Worm (Caenorhabditis elegans) whole organism, early embryonic: ENCODE measurements around the gene R11H6.4.

Source experiments
- B0310.2 ChIP-seq: sonication (generic microtip); optimal IDR thresholded peaks from 2 replicates; lab custom pipeline; 2016; ENCODE audit warnings: mild to moderate bottlenecking, missing genetic modification characterization, missing compliant biosample characterization
- F13C5.2 ChIP-seq: sonication (generic microtip); optimal IDR thresholded peaks from 2 replicates; lab custom pipeline; 2017; ENCODE audit warnings: mild to moderate bottlenecking, missing genetic modification characterization, inconsistent platforms, missing compliant biosample characterization
- aly-1 ChIP-seq: sonication (generic microtip); optimal IDR thresholded peaks from 2 replicates; lab custom pipeline; 2016; ENCODE audit warnings: missing genetic modification characterization, missing compliant biosample characterization
- ama-1 ChIP-seq: fragments of 150-350 bp; optimal IDR thresholded peaks from 2 replicates; lab custom pipeline; 2014
- ceh-13 ChIP-seq: fragments of 200-800 bp; sonication (Bioruptor generic); optimal IDR thresholded peaks from 2 replicates; lab custom pipeline; 2018; ENCODE audit warnings: mild to moderate bottlenecking, missing genetic modification characterization, missing compliant biosample characterization
- ceh-36 ChIP-seq: sonication (generic microtip); optimal IDR thresholded peaks from 2 replicates; lab custom pipeline; 2016; ENCODE audit warnings: missing genetic modification characterization, inconsistent platforms, missing compliant biosample characterization
- ets-7 ChIP-seq: sonication (generic microtip); optimal IDR thresholded peaks from 2 replicates; lab custom pipeline; 2016; ENCODE audit warnings: missing genotype, missing genetic modification characterization, missing compliant biosample characterization
- flt-1 ChIP-seq: fragments of 200-800 bp; sonication (Bioruptor generic); IDR thresholded peaks from 2 replicates; pipeline ENCODE4 v1.3.6; 2022; ENCODE audit warnings: missing genetic modification characterization, missing compliant biosample characterization
- hmbx-1 ChIP-seq: sonication (generic microtip); optimal IDR thresholded peaks from 2 replicates; lab custom pipeline; 2016; ENCODE audit warnings: mild to moderate bottlenecking, missing genetic modification characterization, missing compliant biosample characterization
- hmg-4 ChIP-seq: fragments of 200-800 bp; sonication (Bioruptor generic); optimal IDR thresholded peaks from 2 replicates; lab custom pipeline; 2018; ENCODE audit warnings: mild to moderate bottlenecking, missing genetic modification characterization, missing compliant biosample characterization
- hnd-1 ChIP-seq: sonication (generic microtip); optimal IDR thresholded peaks from 2 replicates; lab custom pipeline; 2016; ENCODE audit warnings: missing genetic modification characterization, missing compliant biosample characterization
- pes-1 ChIP-seq: fragments of 200-800 bp; sonication (Bioruptor generic); IDR thresholded peaks from 2 replicates; pipeline ENCODE4 v1.3.6; 2022; ENCODE audit warnings: missing genetic modification reagents, missing genetic modification characterization, missing compliant biosample characterization
- scrt-1 ChIP-seq: fragments of 200-800 bp; sonication (Bioruptor generic); IDR thresholded peaks from 2 replicates; pipeline ENCODE4 v1.3.6; 2022; ENCODE audit warnings: missing genetic modification characterization, missing compliant biosample characterization
- sea-1 ChIP-seq: fragments of 200-800 bp; sonication (Bioruptor generic); conservative IDR thresholded peaks from 2 replicates; pipeline ENCODE4 v1.3.6; 2022; ENCODE audit warnings: missing genetic modification characterization, missing compliant biosample characterization
- tbx-11 ChIP-seq: fragments of 200-800 bp; sonication (Bioruptor generic); IDR thresholded peaks from 2 replicates; pipeline ENCODE4 v1.3.6; 2022; ENCODE audit warnings: missing genetic modification characterization, missing compliant biosample characterization
- tbx-37 ChIP-seq: fragments of 200-800 bp; sonication (Bioruptor generic); conservative IDR thresholded peaks from 2 replicates; pipeline ENCODE4 v1.3.6; 2022; ENCODE audit warnings: missing genetic modification reagents, missing genetic modification characterization, missing compliant biosample characterization
- tra-4 ChIP-seq: sonication (generic microtip); optimal IDR thresholded peaks from 2 replicates; lab custom pipeline; 2017; ENCODE audit warnings: missing genetic modification characterization, missing compliant biosample characterization

R11H6.4 gene

DNA sequence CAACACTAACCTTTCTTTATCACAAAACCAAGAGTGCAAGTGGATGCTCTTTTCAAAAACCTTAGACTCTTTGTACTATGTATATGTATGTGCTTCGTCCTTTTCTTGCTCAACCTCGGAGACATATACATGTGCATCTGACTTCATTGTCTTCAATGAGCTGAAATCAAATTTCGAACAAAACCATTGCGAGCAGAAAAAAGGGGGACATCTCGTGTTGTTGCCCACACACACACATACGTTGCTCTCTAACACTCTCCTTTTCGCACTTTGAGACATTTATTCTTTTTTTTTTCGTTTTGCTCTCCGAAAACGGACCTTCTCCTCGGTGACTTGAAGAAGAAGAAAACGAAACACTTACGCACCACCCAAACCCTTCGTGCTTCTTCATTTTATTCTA, 10.6 kb downstream of the R11H6.4 start:
- TF ChIP-seq hmg-4 (GFP tag; lab: Kevin White, UChicago) (no peak), ets-7 (no peak), flt-1 (no peak), tra-4 (tag; lab: Kevin White, UChicago) (no peak), scrt-1 (no peak), sea-1 (GFP tag; lab: Robert Waterston, UW) (no peak), B0310.2 (tag; lab: Kevin White, UChicago) (no peak), tbx-11 (GFP tag; lab: Robert Waterston, UW) (no peak), pes-1 (GFP tag; lab: Robert Waterston, UW) (no peak), ceh-36 (tag; lab: Kevin White, UChicago) (no peak), hnd-1 (tag; lab: Kevin White, UChicago) (no peak), ama-1 (lab: Kevin White, UChicago) (no peak), hmbx-1 (tag; lab: Kevin White, UChicago) (no peak), tbx-37 (GFP tag; lab: Robert Waterston, UW) (no peak), aly-1 (tag; lab: Kevin White, UChicago) (no peak), F13C5.2 (no peak), ceh-13 (GFP tag; lab: Kevin White, UChicago) (no peak)

DNA sequence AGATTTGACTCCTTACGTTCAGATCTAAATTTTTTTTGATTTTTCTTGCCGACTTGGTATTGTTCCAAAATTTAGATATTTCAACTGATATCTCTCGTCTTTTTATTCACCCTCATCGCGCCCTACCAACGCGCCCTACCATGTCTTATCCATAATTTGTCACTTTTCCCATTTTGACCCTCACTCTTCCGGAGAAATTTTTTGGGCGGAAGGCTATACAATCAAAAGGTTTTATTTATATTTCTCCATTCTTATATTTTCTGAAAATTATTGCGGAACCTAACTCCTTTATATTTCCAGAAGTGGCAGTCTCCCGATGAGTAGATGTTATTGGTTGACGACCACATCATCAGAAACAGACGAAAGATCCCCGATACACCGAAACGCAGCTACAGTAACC, 11.1 kb downstream of the R11H6.4 start, which contains the start of gene hot-1:
Gene hot-1, plus strand, starts transcription at position 301 of the 400 bp plus-strand sequence.
- TF ChIP-seq scrt-1 = no peak
- no peak for TF ChIP-seq sea-1 (GFP tag; lab: Robert Waterston, UW)
- TF ChIP-seq hnd-1 (tag; lab: Kevin White, UChicago) = no peak
- TF ChIP-seq pes-1 (GFP tag; lab: Robert Waterston, UW) = no peak
- no peak for TF ChIP-seq tra-4 (tag; lab: Kevin White, UChicago)
- no peak for TF ChIP-seq ama-1 (lab: Kevin White, UChicago)
- no peak for TF ChIP-seq hmg-4 (GFP tag; lab: Kevin White, UChicago)
- TF ChIP-seq aly-1 (tag; lab: Kevin White, UChicago) = no peak
- TF ChIP-seq flt-1 = no peak
- TF ChIP-seq ets-7 = no peak
- no peak for TF ChIP-seq F13C5.2
- TF ChIP-seq ceh-13 (GFP tag; lab: Kevin White, UChicago) = no peak

DNA sequence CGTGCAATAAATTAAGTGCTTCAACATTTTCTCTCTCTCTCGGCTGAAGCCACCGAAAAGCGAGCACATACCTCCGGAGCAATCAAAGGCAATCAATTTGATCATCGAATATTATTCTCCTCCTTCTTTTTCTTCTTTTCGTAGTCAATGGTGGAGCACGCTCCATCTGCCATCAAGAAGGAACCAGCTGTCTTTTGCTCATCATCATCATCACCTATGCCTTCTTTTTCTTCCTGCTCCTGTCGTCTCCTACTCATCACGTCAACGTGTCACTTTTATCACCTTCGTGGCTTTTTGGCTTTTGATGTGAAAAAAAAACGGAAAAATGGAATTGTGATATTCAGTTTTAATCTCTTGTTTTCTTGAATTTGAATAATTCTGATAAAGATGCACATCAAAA, 15.9 kb downstream of the R11H6.4 start:
- TF ChIP-seq tbx-37 (GFP tag; lab: Robert Waterston, UW) = no peak
- TF ChIP-seq flt-1 = no peak
- no peak for TF ChIP-seq ets-7
- no peak for TF ChIP-seq tbx-11 (GFP tag; lab: Robert Waterston, UW)
- no peak for TF ChIP-seq hnd-1 (tag; lab: Kevin White, UChicago)
- TF ChIP-seq aly-1 (tag; lab: Kevin White, UChicago) = no peak
- TF ChIP-seq ceh-36 (tag; lab: Kevin White, UChicago) = no peak
- no peak for TF ChIP-seq tra-4 (tag; lab: Kevin White, UChicago)
- no peak for TF ChIP-seq scrt-1
- TF ChIP-seq F13C5.2 = no peak
- TF ChIP-seq ceh-13 (GFP tag; lab: Kevin White, UChicago) = no peak
- no peak for TF ChIP-seq pes-1 (GFP tag; lab: Robert Waterston, UW)
- TF ChIP-seq hmbx-1 (tag; lab: Kevin White, UChicago) = no peak
- no peak for TF ChIP-seq B0310.2 (tag; lab: Kevin White, UChicago)
- TF ChIP-seq hmg-4 (GFP tag; lab: Kevin White, UChicago) = no peak
- TF ChIP-seq ama-1 (lab: Kevin White, UChicago) = no peak
- TF ChIP-seq sea-1 (GFP tag; lab: Robert Waterston, UW) = no peak

DNA sequence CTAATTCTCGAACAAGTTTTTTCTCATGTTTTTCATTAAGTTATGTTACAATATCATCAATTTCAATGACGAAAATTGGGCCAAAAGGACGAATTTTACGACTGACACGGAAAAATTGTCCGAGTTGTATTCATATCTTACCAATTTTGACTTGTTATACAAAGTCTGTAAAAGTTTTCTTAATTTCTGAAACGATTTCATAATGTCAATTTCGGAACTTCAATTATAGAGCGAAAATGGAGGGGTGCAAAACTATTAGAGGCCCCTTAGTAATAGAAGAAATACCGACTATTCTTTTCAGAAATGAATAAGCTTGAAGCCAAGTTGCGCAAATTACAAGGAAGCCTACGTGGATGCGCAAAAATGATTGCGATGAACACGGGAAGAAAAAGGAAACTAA, 21.8 kb downstream of the R11H6.4 start, which contains the start of gene F43D2.3:
Gene F43D2.3, plus strand, starts transcription at position 301 of the 400 bp plus-strand sequence.
- TF ChIP-seq flt-1 (no peak), pes-1 (GFP tag; lab: Robert Waterston, UW) (no peak), ama-1 (lab: Kevin White, UChicago) (no peak), tra-4 (tag; lab: Kevin White, UChicago) (no peak), ceh-13 (GFP tag; lab: Kevin White, UChicago) (no peak), B0310.2 (tag; lab: Kevin White, UChicago) (no peak), hmg-4 (GFP tag; lab: Kevin White, UChicago) (no peak), aly-1 (tag; lab: Kevin White, UChicago) (no peak), tbx-37 (GFP tag; lab: Robert Waterston, UW) (no peak), hnd-1 (tag; lab: Kevin White, UChicago) (no peak), ets-7 (no peak), F13C5.2 (no peak), scrt-1 (no peak), hmbx-1 (tag; lab: Kevin White, UChicago) (no peak), tbx-11 (GFP tag; lab: Robert Waterston, UW) (no peak), sea-1 (GFP tag; lab: Robert Waterston, UW) (no peak), ceh-36 (tag; lab: Kevin White, UChicago) (no peak)

DNA sequence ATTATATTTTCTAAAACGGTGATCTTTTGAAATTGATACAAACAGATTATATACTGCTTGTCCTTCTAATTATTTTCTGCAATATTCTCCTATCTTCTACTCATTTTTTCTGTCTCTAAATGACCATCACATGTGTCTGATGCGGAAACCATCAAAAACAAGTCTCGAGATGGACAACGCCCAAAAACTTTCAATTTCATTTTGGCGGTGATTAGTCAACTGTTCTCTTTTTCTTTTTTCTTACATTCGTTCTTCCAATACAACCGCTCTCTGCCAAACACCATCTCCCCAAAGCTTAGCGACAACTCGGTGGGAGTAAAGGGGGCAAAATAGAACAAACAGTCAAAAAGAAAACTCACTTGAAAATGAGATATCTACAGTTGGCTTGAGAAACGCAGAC, 23.6 kb downstream of the R11H6.4 start:
- TF ChIP-seq F13C5.2 (no peak), tbx-11 (GFP tag; lab: Robert Waterston, UW) (no peak), hmbx-1 (tag; lab: Kevin White, UChicago) (no peak), flt-1 (no peak), tra-4 (tag; lab: Kevin White, UChicago) (no peak), scrt-1 (no peak), aly-1 (tag; lab: Kevin White, UChicago) (no peak), sea-1 (GFP tag; lab: Robert Waterston, UW) (no peak), pes-1 (GFP tag; lab: Robert Waterston, UW) (no peak), ets-7 (no peak), B0310.2 (tag; lab: Kevin White, UChicago) (no peak), hmg-4 (GFP tag; lab: Kevin White, UChicago) (no peak), tbx-37 (GFP tag; lab: Robert Waterston, UW) (no peak)

DNA sequence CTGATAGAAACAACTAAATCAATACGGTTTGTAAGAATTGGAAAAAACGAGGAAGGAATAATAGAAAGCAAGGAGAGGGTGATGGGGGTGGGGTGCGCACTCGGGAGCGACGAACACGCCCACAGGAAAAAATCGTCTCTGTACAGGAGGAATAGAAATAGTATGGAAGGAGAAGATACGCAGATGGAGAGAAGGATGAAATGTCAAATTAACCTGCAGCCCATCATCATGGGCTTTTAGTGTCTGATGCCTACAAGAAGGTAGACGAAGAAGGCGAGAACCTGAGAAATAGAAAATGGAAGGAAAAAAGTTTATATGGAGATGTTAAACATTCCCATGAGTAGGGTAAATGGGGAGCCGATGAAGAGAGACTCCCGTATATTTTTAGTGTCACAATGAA, 25.4 kb downstream of the R11H6.4 start, which contains the start of gene F43D2.6:
Gene F43D2.6, minus strand, starts transcription at position 62 of the 400 bp plus-strand sequence.
- TF ChIP-seq flt-1 = no peak
- no peak for TF ChIP-seq tbx-11 (GFP tag; lab: Robert Waterston, UW)
- TF ChIP-seq ets-7 = no peak
- no peak for TF ChIP-seq hmbx-1 (tag; lab: Kevin White, UChicago)
- TF ChIP-seq pes-1 (GFP tag; lab: Robert Waterston, UW) = no peak
- TF ChIP-seq hnd-1 (tag; lab: Kevin White, UChicago) = no peak
- no peak for TF ChIP-seq sea-1 (GFP tag; lab: Robert Waterston, UW)
- no peak for TF ChIP-seq hmg-4 (GFP tag; lab: Kevin White, UChicago)
- TF ChIP-seq tra-4 (tag; lab: Kevin White, UChicago) = no peak
- TF ChIP-seq ama-1 (lab: Kevin White, UChicago) = no peak
- TF ChIP-seq F13C5.2 = no peak
- no peak for TF ChIP-seq ceh-36 (tag; lab: Kevin White, UChicago)
- TF ChIP-seq tbx-37 (GFP tag; lab: Robert Waterston, UW) = no peak
- TF ChIP-seq scrt-1 = no peak
